Fruit fly (Drosophila melanogaster): Measurements from ENCODE around the gene CG6184.

The CG6184 gene

DNA sequence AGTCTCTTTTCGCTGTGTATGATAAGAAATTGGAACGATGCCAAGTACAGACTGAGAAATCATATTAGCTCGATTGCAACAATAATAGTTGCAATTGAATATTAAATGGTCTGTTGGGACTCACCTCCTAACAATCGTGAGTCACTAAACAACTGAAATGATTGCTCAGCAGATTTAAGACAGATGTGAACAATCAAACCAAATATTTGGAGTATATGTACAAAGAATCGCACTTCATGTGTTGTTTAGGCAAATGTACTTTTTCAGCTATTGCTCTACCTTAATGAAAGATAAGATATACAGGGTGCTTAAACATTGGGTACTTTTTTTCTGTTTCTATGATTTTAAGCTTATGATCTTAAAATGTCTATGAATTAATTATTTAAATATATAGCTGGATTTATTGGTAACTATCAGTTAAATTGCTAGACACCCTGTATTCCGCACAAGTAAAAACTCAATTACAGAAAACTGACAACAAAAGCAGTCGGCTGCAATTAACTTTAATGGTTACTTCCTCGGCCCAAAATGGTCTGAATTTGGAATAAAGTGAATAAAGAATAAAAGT, 16.1 kb downstream of the CG6184 start (continued):
- TF ChIP-seq Hsf (GFP tag; optimal IDR thresholded peaks at IDR 0.05) (peak; percentile 73), bsh (GFP tag; optimal IDR thresholded peaks at IDR 0.05) (peak in 1 of 2 experiments; percentile 92), CG7271 (tag; optimal IDR thresholded peaks at IDR 0.05) (peak; percentile 64), jing (GFP tag; optimal IDR thresholded peaks at IDR 0.05) (peak; percentile 45), crol (GFP tag; IDR thresholded peaks at IDR 0.05) (no peak), Blimp-1 (GFP tag; optimal IDR thresholded peaks at IDR 0.05) (peak; percentile 91), CG3838 (GFP tag; optimal IDR thresholded peaks at IDR 0.05) (no peak), luna (GFP tag; optimal IDR thresholded peaks at IDR 0.05) (peak; percentile 4), CG8089 (GFP tag; optimal IDR thresholded peaks at IDR 0.05) (no peak), her (GFP tag; optimal IDR thresholded peaks at IDR 0.05) (peak; percentile 31), CG2120 (GFP tag; optimal IDR thresholded peaks at IDR 0.05) (peak; percentile 78), CG17612 (GFP tag; IDR thresholded peaks at IDR 0.05) (peak; percentile 85), chm (GFP tag; IDR thresholded peaks at IDR 0.05) (peak; percentile 91; the same call in 1 of the 2 replicates), CG18262 (tag; optimal IDR thresholded peaks at IDR 0.05) (peak; percentile 87), lilli (GFP tag; optimal IDR thresholded peaks at IDR 0.05) (peak; percentile 75), Doc2 (GFP tag; IDR thresholded peaks at IDR 0.05) (peak; percentile 59; the same call in 1 of the 2 replicates), sim (GFP tag; IDR thresholded peaks at IDR 0.05) (peak; percentile 57; the same call in 1 of the 2 replicates), CG10274 (GFP tag; optimal IDR thresholded peaks at IDR 0.05) (peak; percentile 58), Asciz (GFP tag; optimal IDR thresholded peaks at IDR 0.05) (peak; percentile 90), CG4328 (GFP tag; optimal IDR thresholded peaks at IDR 0.05) (peak; percentile 79), gem (tag; optimal IDR thresholded peaks at IDR 0.05) (peak; percentile 92), unpg (GFP tag; optimal IDR thresholded peaks at IDR 0.05) (peak; percentile 95), Six4 (GFP tag; optimal IDR thresholded peaks at IDR 0.05) (peak; percentile 65), Med (GFP tag) (peak; percentile 91), CHES-1-like (GFP tag; optimal IDR thresholded peaks at IDR 0.05) (no peak), Atf-2 (GFP tag; optimal IDR thresholded peaks at IDR 0.05) (peak; percentile 18), gsb-n (tag; optimal IDR thresholded peaks at IDR 0.05) (peak; percentile 84), CG11085 (GFP tag; IDR thresholded peaks at IDR 0.05) (peak; percentile 71; the same call in 1 of the 2 replicates), pnt (GFP tag; optimal IDR thresholded peaks at IDR 0.05) (no peak), CG14667 (GFP tag; IDR thresholded peaks at IDR 0.05) (peak; percentile 63; the same call in 1 of the 2 replicates), CG42726 (GFP tag; IDR thresholded peaks at IDR 0.05; ENCODE audit: partially characterized antibody) (no peak), CG18476 (GFP tag; optimal IDR thresholded peaks at IDR 0.05) (peak; percentile 62), kay (GFP tag; optimal IDR thresholded peaks at IDR 0.05) (peak; percentile 70), dpn (GFP tag; optimal IDR thresholded peaks at IDR 0.05) (peak; percentile 59 to 75), gce (GFP tag; IDR thresholded peaks at IDR 0.05) (peak; percentile 92), CG18599 (GFP tag; optimal IDR thresholded peaks at IDR 0.05) (peak; percentile 89), E2f2 (GFP tag; IDR thresholded peaks at IDR 0.05) (peak; percentile 65; the same call in 1 of the 2 replicates), HmgD (GFP tag; optimal IDR thresholded peaks at IDR 0.05) (no peak), MTF-1 (GFP tag; optimal IDR thresholded peaks at IDR 0.05; ENCODE audit: borderline replicate concordance) (peak; percentile 75), CG3847 (GFP tag; IDR thresholded peaks at IDR 0.05) (peak; percentile 73), nerfin-2 (GFP tag; IDR thresholded peaks at IDR 0.05; ENCODE audit: partially characterized antibody) (no peak), CG7987 (GFP tag; optimal IDR thresholded peaks at IDR 0.05) (peak; percentile 51), Ssrp (tag; optimal IDR thresholded peaks at IDR 0.05) (peak; percentile 83), sens (GFP tag) (peak; percentile 96), ato (GFP tag; IDR thresholded peaks at IDR 0.05; ENCODE audit: partially characterized antibody) (no peak), Scr (GFP tag; IDR thresholded peaks at IDR 0.05; ENCODE audit: partially characterized antibody) (no peak), emc (GFP tag; optimal IDR thresholded peaks at IDR 0.05) (no peak), CG10431 (GFP tag; optimal IDR thresholded peaks at IDR 0.05) (peak; percentile 18), CG9932 (GFP tag; IDR thresholded peaks at IDR 0.05) (peak; percentile 76)
